Worm (Caenorhabditis elegans) whole organism, late embryonic: ENCODE results near the gene acr-14.

Source experiments
- F13H6.1 ChIP-seq: sonication (generic microtip); optimal IDR thresholded peaks from 2 replicates; lab custom pipeline; 2016; ENCODE audit warnings: missing genetic modification characterization, missing compliant biosample characterization
- K02D7.2 ChIP-seq: sonication (generic microtip); optimal IDR thresholded peaks from 2 replicates; lab custom pipeline; 2017; ENCODE audit warnings: mild to moderate bottlenecking, missing genetic modification characterization, missing compliant biosample characterization
- Y22D7AL.16 ChIP-seq: sonication (generic microtip); optimal IDR thresholded peaks from 2 replicates; lab custom pipeline; 2016; ENCODE audit warnings: missing genetic modification characterization, missing compliant biosample characterization
- ceh-14 ChIP-seq: sonication (generic microtip); optimal IDR thresholded peaks from 2 replicates; lab custom pipeline; 2016; ENCODE audit warnings: missing genotype, missing genetic modification characterization, missing compliant biosample characterization
- ceh-19 ChIP-seq: fragments of 200-800 bp; sonication (Bioruptor generic); optimal IDR thresholded peaks from 2 replicates; lab custom pipeline; 2018; ENCODE audit warnings: mild to moderate bottlenecking, missing genetic modification characterization, missing compliant biosample characterization
- ceh-22 ChIP-seq: sonication (generic microtip); optimal IDR thresholded peaks from 2 replicates; lab custom pipeline; 2017; ENCODE audit warnings: missing biosample characterization, missing genetic modification characterization
- ceh-24 ChIP-seq: sonication (generic microtip); optimal IDR thresholded peaks from 2 replicates; lab custom pipeline; 2016; ENCODE audit warnings: mild to moderate bottlenecking, missing genetic modification characterization, missing compliant biosample characterization
- ceh-31 ChIP-seq: sonication (generic microtip); optimal IDR thresholded peaks from 2 replicates; lab custom pipeline; 2016; ENCODE audit warnings: missing genetic modification characterization, missing compliant biosample characterization
- ceh-34 ChIP-seq: sonication (generic microtip); optimal IDR thresholded peaks from 2 replicates; lab custom pipeline; 2016; ENCODE audit warnings: mild to moderate bottlenecking, missing genetic modification characterization, missing compliant biosample characterization
- ceh-45 ChIP-seq: fragments of 200-800 bp; sonication (Bioruptor generic); IDR thresholded peaks from 2 replicates; pipeline ENCODE4 v1.3.6; 2022; ENCODE audit warnings: missing genetic modification reagents, missing genetic modification characterization, missing compliant biosample characterization
- ceh-48 ChIP-seq: sonication (generic microtip); optimal IDR thresholded peaks from 2 replicates; lab custom pipeline; 2016; ENCODE audit warnings: missing genetic modification characterization, inconsistent platforms, missing compliant biosample characterization
- dve-1 ChIP-seq: sonication (generic microtip); optimal IDR thresholded peaks from 2 replicates; lab custom pipeline; 2017; ENCODE audit warnings: antibody characterized with exemption, mild to moderate bottlenecking, missing genetic modification characterization, missing compliant biosample characterization
- elt-2 ChIP-seq: sonication (generic microtip); optimal IDR thresholded peaks from 2 replicates; lab custom pipeline; 2016; ENCODE audit warnings: missing genetic modification reagents, missing genetic modification characterization, missing compliant biosample characterization
- ets-4 ChIP-seq: sonication (generic microtip); optimal IDR thresholded peaks from 2 replicates; lab custom pipeline; 2016; ENCODE audit warnings: missing genetic modification characterization, missing compliant biosample characterization
- eyg-1 ChIP-seq: sonication (generic microtip); optimal IDR thresholded peaks from 2 replicates; lab custom pipeline; 2016; ENCODE audit warnings: missing genotype, missing genetic modification characterization, missing compliant biosample characterization
- fax-1 ChIP-seq: sonication (generic microtip); optimal IDR thresholded peaks from 2 replicates; lab custom pipeline; 2016; ENCODE audit warnings: missing genotype, missing genetic modification characterization, missing compliant biosample characterization
- fkh-10 ChIP-seq: fragments of 150-350 bp; optimal IDR thresholded peaks from 2 replicates; lab custom pipeline; 2014; ENCODE audit warnings: missing biosample characterization, missing genetic modification reagents, missing genetic modification characterization
- fkh-6 ChIP-seq: sonication (generic microtip); optimal IDR thresholded peaks from 2 replicates; lab custom pipeline; 2016; ENCODE audit warnings: missing genetic modification characterization, missing compliant biosample characterization
- gmeb-2 ChIP-seq: sonication (generic microtip); optimal IDR thresholded peaks from 2 replicates; lab custom pipeline; 2016; ENCODE audit warnings: missing genetic modification characterization, inconsistent platforms, missing compliant biosample characterization
- hlh-13 ChIP-seq: fragments of 200-800 bp; sonication (Bioruptor generic); optimal IDR thresholded peaks from 2 replicates; lab custom pipeline; 2018; ENCODE audit warnings: mild to moderate bottlenecking, missing genetic modification characterization, missing compliant biosample characterization
- hlh-15 ChIP-seq: sonication (generic microtip); optimal IDR thresholded peaks from 2 replicates; lab custom pipeline; 2016; ENCODE audit warnings: missing genetic modification characterization, missing compliant biosample characterization
- lim-6 ChIP-seq: sonication (generic microtip); optimal IDR thresholded peaks from 2 replicates; lab custom pipeline; 2016; ENCODE audit warnings: missing genetic modification characterization, missing compliant biosample characterization
- lin-11 ChIP-seq: fragments of 200-800 bp; sonication (Bioruptor generic); optimal IDR thresholded peaks from 2 replicates; lab custom pipeline; 2018; ENCODE audit warnings: mild to moderate bottlenecking, missing genetic modification characterization, missing compliant biosample characterization
- madf-2 ChIP-seq: sonication (generic microtip); optimal IDR thresholded peaks from 2 replicates; lab custom pipeline; 2017; ENCODE audit warnings: missing genetic modification characterization, missing compliant biosample characterization
- nfya-1 ChIP-seq: sonication (generic microtip); optimal IDR thresholded peaks from 2 replicates; lab custom pipeline; 2017; ENCODE audit warnings: missing genetic modification characterization, mild to moderate bottlenecking, missing compliant biosample characterization, antibody characterized with exemption, moderate library complexity
- nhr-11 ChIP-seq: fragments of 150-350 bp; optimal IDR thresholded peaks from 2 replicates; lab custom pipeline; 2014; ENCODE audit warnings: missing biosample characterization, missing genetic modification characterization
- nhr-232 ChIP-seq: sonication (generic microtip); optimal IDR thresholded peaks from 2 replicates; lab custom pipeline; 2016; ENCODE audit warnings: missing genetic modification characterization, missing compliant biosample characterization
- odd-2 ChIP-seq: sonication (generic microtip); optimal IDR thresholded peaks from 2 replicates; lab custom pipeline; 2017; ENCODE audit warnings: antibody characterized with exemption, mild to moderate bottlenecking, missing genetic modification characterization, missing compliant biosample characterization
- pat-9 ChIP-seq: fragments of 200-800 bp; sonication (Bioruptor generic); optimal IDR thresholded peaks from 2 replicates; lab custom pipeline; 2018; ENCODE audit warnings: mild to moderate bottlenecking, missing genetic modification characterization, moderate library complexity, missing compliant biosample characterization
- pax-1 ChIP-seq: fragments of 150-350 bp; optimal IDR thresholded peaks from 2 replicates; lab custom pipeline; 2014; ENCODE audit warnings: missing biosample characterization, missing genetic modification characterization
- pha-2 ChIP-seq: sonication (generic microtip); optimal IDR thresholded peaks from 2 replicates; lab custom pipeline; 2017; ENCODE audit warnings: mild to moderate bottlenecking, missing genetic modification characterization, missing compliant biosample characterization
- pha-4 ChIP-seq: fragments of 150-350 bp; optimal IDR thresholded peaks from 2 replicates; lab custom pipeline; 2018; ENCODE audit warnings: missing biosample characterization, missing genetic modification reagents, missing genetic modification characterization
- pqm-1 ChIP-seq: sonication (generic microtip); optimal IDR thresholded peaks from 2 replicates; lab custom pipeline; 2016; ENCODE audit warnings: missing genetic modification characterization, missing compliant biosample characterization
- pros-1 ChIP-seq: fragments of 150-350 bp; optimal IDR thresholded peaks from 2 replicates; lab custom pipeline; 2014; ENCODE audit warnings: missing biosample characterization, missing genetic modification reagents, missing genetic modification characterization
- ref-2 ChIP-seq: sonication (generic microtip); optimal IDR thresholded peaks from 2 replicates; lab custom pipeline; 2016; ENCODE audit warnings: missing genetic modification characterization, missing compliant biosample characterization
- sdc-2 ChIP-seq: sonication (generic microtip); optimal IDR thresholded peaks from 2 replicates; lab custom pipeline; 2016; ENCODE audit warnings: missing genotype, missing genetic modification characterization, missing compliant biosample characterization
- sox-4 ChIP-seq: sonication (generic microtip); optimal IDR thresholded peaks from 2 replicates; lab custom pipeline; 2017; ENCODE audit warnings: mild to moderate bottlenecking, missing genetic modification characterization, inconsistent platforms, missing compliant biosample characterization
- tbx-2 ChIP-seq: sonication (generic microtip); optimal IDR thresholded peaks from 2 replicates; lab custom pipeline; 2016; ENCODE audit warnings: missing genetic modification characterization, missing compliant biosample characterization
- tbx-7 ChIP-seq: sonication (generic microtip); optimal IDR thresholded peaks from 2 replicates; lab custom pipeline; 2016; ENCODE audit warnings: missing genotype, missing genetic modification characterization, missing compliant biosample characterization
- ttx-3 ChIP-seq: sonication (generic microtip); optimal IDR thresholded peaks from 2 replicates; lab custom pipeline; 2016; ENCODE audit warnings: missing genetic modification reagents, missing genetic modification characterization, missing compliant biosample characterization
- unc-3 ChIP-seq, 2 experiments: fragments of 200-800 bp in 1 of 2; sonication (Bioruptor generic) in 1 of 2; sonication (generic microtip) in 1 of 2; conservative IDR thresholded peaks in 1 of 2; optimal IDR thresholded peaks in 1 of 2; 2 replicates each; pipeline versions ENCODE4 v1.3.6 to Lab custom; 2016 to 2022; ENCODE audit warnings: missing compliant biosample characterization in 2 of 2, missing genetic modification characterization in 2 of 2, missing genetic modification reagents in 1 of 2
- unc-42 ChIP-seq: sonication (generic microtip); optimal IDR thresholded peaks from 2 replicates; lab custom pipeline; 2016; ENCODE audit warnings: missing genotype, missing genetic modification characterization, missing compliant biosample characterization
- unc-86 ChIP-seq: sonication (generic microtip); optimal IDR thresholded peaks from 2 replicates; lab custom pipeline; 2016; ENCODE audit warnings: missing genetic modification characterization, missing compliant biosample characterization
- zip-5 ChIP-seq: sonication (generic microtip); optimal IDR thresholded peaks from 2 replicates; lab custom pipeline; 2016; ENCODE audit warnings: missing genetic modification characterization, missing compliant biosample characterization

The acr-14 gene

ce11 chrII:8128273-8129039 is 48.5 kb downstream of the acr-14 start (continued):
- TF ChIP-seq ceh-34 (peak; percentile 63), hlh-15 (tag; lab: Kevin White, UChicago) (no peak), tbx-7 (tag; lab: Kevin White, UChicago) (no peak), Y22D7AL.16 (tag; lab: Kevin White, UChicago) (no peak), sdc-2 (peak; percentile 72), zip-5 (no peak), fkh-10 (no peak), fax-1 (tag; lab: Kevin White, UChicago) (no peak), eyg-1 (tag; lab: Kevin White, UChicago) (no peak), K02D7.2 (tag; lab: Kevin White, UChicago) (no peak), pha-4 (tag; lab: Kevin White, UChicago) (no peak), sox-4 (peak; percentile 63), odd-2 (tag; lab: Kevin White, UChicago) (no peak), pqm-1 (tag; lab: Kevin White, UChicago) (peak; percentile 38), pha-2 (peak; percentile 1), ceh-22 (tag; lab: Kevin White, UChicago) (no peak), nhr-232 (peak; percentile 39), unc-86 (tag; lab: Kevin White, UChicago) (no peak), unc-3 (GFP tag; conservative IDR thresholded peaks at IDR 0.05; lab: Robert Waterston, UW) (no peak), unc-3 (tag; optimal IDR thresholded peaks at IDR 0.05; lab: Kevin White, UChicago) (no peak), nhr-11 (tag; lab: Kevin White, UChicago) (no peak), nfya-1 (peak; percentile 67)

ce11 chrII:8127794-8128193 is 49.2 kb downstream of the acr-14 start:
- TF ChIP-seq tbx-2 (tag; lab: Kevin White, UChicago) (no peak), ttx-3 (tag; lab: Kevin White, UChicago) (no peak)

- TF ChIP-seq ceh-22 (tag; lab: Kevin White, UChicago) = peak; percentile 64
- TF ChIP-seq ceh-45 = no peak
- peak; percentile 8 for TF ChIP-seq tbx-2 (tag; lab: Kevin White, UChicago)
- no peak for TF ChIP-seq gmeb-2 (tag; lab: Kevin White, UChicago)
- TF ChIP-seq elt-2 (tag; lab: Kevin White, UChicago) = peak; percentile 96
- TF ChIP-seq, all 69 proteins: peak for 3
Observed at ce11 chrII:8127290-8127689, 49.7 kb downstream of the acr-14 start.

ce11 chrII:8126617-8127016 is 50.4 kb downstream of the acr-14 start:
- TF ChIP-seq gmeb-2 (tag; lab: Kevin White, UChicago) (no peak), pat-9 (tag; lab: Kevin White, UChicago) (no peak), ceh-24 (tag; lab: Kevin White, UChicago) (no peak), ceh-19 (GFP tag; lab: Kevin White, UChicago) (no peak), ceh-22 (tag; lab: Kevin White, UChicago) (no peak), ceh-34 (peak; percentile 41), fkh-6 (tag; lab: Kevin White, UChicago) (no peak)

- TF ChIP-seq lin-11 (no peak), sox-4 (no peak), hlh-13 (GFP tag; lab: Kevin White, UChicago) (no peak), ceh-14 (peak; percentile 26), madf-2 (tag; lab: Kevin White, UChicago) (no peak), ceh-19 (GFP tag; lab: Kevin White, UChicago) (peak; percentile 39), ceh-48 (tag; lab: Kevin White, UChicago) (peak; percentile 63), fkh-10 (no peak), ref-2 (peak; percentile 16), F13H6.1 (tag; lab: Kevin White, UChicago) (no peak), ceh-45 (no peak), pqm-1 (tag; lab: Kevin White, UChicago) (no peak), pros-1 (no peak), ets-4 (no peak), pha-2 (no peak), ceh-31 (tag; lab: Kevin White, UChicago) (peak; percentile 57), lim-6 (tag; lab: Kevin White, UChicago) (no peak), unc-42 (tag; lab: Kevin White, UChicago) (no peak), dve-1 (tag; lab: Kevin White, UChicago) (no peak), gmeb-2 (tag; lab: Kevin White, UChicago) (no peak), pax-1 (tag; lab: Kevin White, UChicago) (no peak)
Observed at ce11 chrII:8126132-8126531, 50.9 kb downstream of the acr-14 start.
